Worm (Caenorhabditis elegans) whole organism, L4 larva: ENCODE data around the gene nspg-6.

Experiments
- D1046.2 ChIP-seq: fragments of 200-800 bp; sonication (Bioruptor generic); IDR thresholded peaks from 2 replicates; pipeline ENCODE4 v1.3.6; 2022; ENCODE audit warnings: missing genetic modification characterization, missing compliant biosample characterization
- F26F4.8 ChIP-seq: fragments of 200-800 bp; sonication (Bioruptor generic); conservative IDR thresholded peaks from 2 replicates; pipeline ENCODE4 v1.3.6; 2022; ENCODE audit warnings: missing genetic modification characterization, missing compliant biosample characterization
- F37D6.2 ChIP-seq: sonication (generic microtip); optimal IDR thresholded peaks from 2 replicates; lab custom pipeline; 2016; ENCODE audit warnings: mild to moderate bottlenecking, missing genetic modification characterization, missing compliant biosample characterization
- T20F7.1 ChIP-seq: fragments of 200-800 bp; sonication (Bioruptor generic); optimal IDR thresholded peaks from 2 replicates; lab custom pipeline; 2018; ENCODE audit warnings: mild to moderate bottlenecking, missing genetic modification characterization, missing compliant biosample characterization
- Y5F2A.4 ChIP-seq: fragments of 200-800 bp; sonication (Bioruptor generic); optimal IDR thresholded peaks from 2 replicates; lab custom pipeline; 2018; ENCODE audit warnings: mild to moderate bottlenecking, missing genetic modification characterization, missing compliant biosample characterization
- Y75B8A.6 ChIP-seq: fragments of 200-800 bp; sonication (Bioruptor generic); IDR thresholded peaks from 2 replicates; pipeline ENCODE4 v1.3.6; 2022; ENCODE audit warnings: missing genetic modification reagents, missing genetic modification characterization, missing compliant biosample characterization
- ZK337.2 ChIP-seq: fragments of 200-800 bp; sonication (Bioruptor generic); IDR thresholded peaks from 2 replicates; pipeline ENCODE4 v1.3.6; 2022; ENCODE audit warnings: missing genetic modification reagents, missing genetic modification characterization, missing compliant biosample characterization
- aha-1 ChIP-seq: fragments of 150-350 bp; peaks from one replicate; lab custom pipeline; 2014; ENCODE audit warnings: missing biosample characterization, missing genetic modification characterization
- ama-1 ChIP-seq: fragments of 150-350 bp; optimal IDR thresholded peaks from 2 replicates; lab custom pipeline; 2014; ENCODE audit warnings: inconsistent platforms, mixed read lengths
- attf-4 ChIP-seq: sonication (generic microtip); optimal IDR thresholded peaks from 3 replicates; lab custom pipeline; 2017; ENCODE audit warnings: missing biosample characterization, missing genetic modification characterization
- ceh-44 ChIP-seq: fragments of 200-800 bp; sonication (Bioruptor generic); IDR thresholded peaks from 2 replicates; pipeline ENCODE4 v1.3.6; 2022; ENCODE audit warnings: missing genetic modification reagents, missing genetic modification characterization, missing compliant biosample characterization
- daf-12 ChIP-seq: fragments of 150-350 bp; optimal IDR thresholded peaks from 2 replicates; lab custom pipeline; 2014; ENCODE audit warnings: missing biosample characterization, missing genetic modification reagents, missing genetic modification characterization
- daf-16 ChIP-seq, 3 experiments: sonication (generic microtip); optimal IDR thresholded peaks; 2 replicates each; lab custom pipeline; 2016 to 2017; ENCODE audit warnings: missing genetic modification characterization in 3 of 3, missing genetic modification reagents in 3 of 3, mild to moderate bottlenecking in 2 of 3, missing compliant biosample characterization in 2 of 3, missing biosample characterization in 1 of 3, moderate library complexity in 1 of 3
- daf-19 ChIP-seq: fragments of 200-800 bp; sonication (Bioruptor generic); conservative IDR thresholded peaks from 2 replicates; pipeline ENCODE4 v1.3.6; 2022; ENCODE audit warnings: missing genetic modification characterization, missing compliant biosample characterization
- daf-8 ChIP-seq: fragments of 200-800 bp; sonication (Bioruptor generic); IDR thresholded peaks from 2 replicates; pipeline ENCODE4 v1.3.6; 2022; ENCODE audit warnings: missing genetic modification characterization, missing compliant biosample characterization
- dmd-8 ChIP-seq: fragments of 200-800 bp; sonication (Bioruptor generic); IDR thresholded peaks from 2 replicates; pipeline ENCODE4 v1.3.6; 2022; ENCODE audit warnings: missing genetic modification characterization, missing compliant biosample characterization
- dmd-9 ChIP-seq: fragments of 200-800 bp; sonication (Bioruptor generic); IDR thresholded peaks from 2 replicates; pipeline ENCODE4 v1.3.6; 2022; ENCODE audit warnings: missing genetic modification reagents, missing genetic modification characterization, missing compliant biosample characterization
- dpl-1 ChIP-seq: fragments of 150-350 bp; optimal IDR thresholded peaks from 2 replicates; lab custom pipeline; 2014; ENCODE audit warnings: missing biosample characterization, missing genetic modification reagents, missing genetic modification characterization
- dve-1 ChIP-seq: sonication (generic microtip); optimal IDR thresholded peaks from 2 replicates; lab custom pipeline; 2017; ENCODE audit warnings: antibody characterized with exemption, mild to moderate bottlenecking, missing genetic modification characterization, missing compliant biosample characterization; ENCODE audit not compliant: insufficient read depth
- egl-27 ChIP-seq: sonication (generic microtip); optimal IDR thresholded peaks from 3 replicates; lab custom pipeline; 2017; ENCODE audit warnings: missing biosample characterization, missing genetic modification reagents, missing genetic modification characterization
- gei-8 ChIP-seq: fragments of 200-800 bp; sonication (Bioruptor generic); optimal IDR thresholded peaks from 2 replicates; lab custom pipeline; 2018; ENCODE audit warnings: mild to moderate bottlenecking, missing genetic modification characterization, missing compliant biosample characterization
- hif-1 ChIP-seq, 2 experiments: sonication (generic microtip); optimal IDR thresholded peaks; 2 replicates each; lab custom pipeline; 2016 to 2017; ENCODE audit warnings: missing compliant biosample characterization in 2 of 2, missing genetic modification characterization in 2 of 2, missing genetic modification reagents in 2 of 2, missing genotype in 2 of 2, mild to moderate bottlenecking in 1 of 2
- hlh-11 ChIP-seq: fragments of 200-800 bp; sonication (Bioruptor generic); optimal IDR thresholded peaks from 2 replicates; lab custom pipeline; 2018; ENCODE audit warnings: mild to moderate bottlenecking, missing genetic modification characterization, missing compliant biosample characterization
- hlh-30 ChIP-seq: sonication (generic microtip); optimal IDR thresholded peaks from 2 replicates; lab custom pipeline; 2017; ENCODE audit warnings: antibody characterized with exemption, mild to moderate bottlenecking, missing genetic modification characterization, missing compliant biosample characterization; ENCODE audit not compliant: insufficient read depth
- lin-38 ChIP-seq: fragments of 200-800 bp; sonication (Bioruptor generic); IDR thresholded peaks from 2 replicates; pipeline ENCODE4 v1.3.6; 2022; ENCODE audit warnings: missing genetic modification reagents, missing genetic modification characterization, missing compliant biosample characterization
- lsy-2 ChIP-seq, 2 experiments: fragments of 150-350 bp in 1 of 2; sonication (generic microtip) in 1 of 2; optimal IDR thresholded peaks; 2 replicates each; lab custom pipeline; 2014 to 2017; ENCODE audit warnings: missing biosample characterization in 2 of 2, missing genetic modification characterization in 2 of 2
- madf-5 ChIP-seq, 2 experiments: fragments of 200-800 bp; sonication (Bioruptor generic); IDR thresholded peaks; 2 replicates each; pipeline ENCODE4 v1.3.6; 2022; ENCODE audit warnings: missing compliant biosample characterization in 2 of 2, missing genetic modification characterization in 2 of 2
- madf-9 ChIP-seq: fragments of 200-800 bp; sonication (Bioruptor generic); conservative IDR thresholded peaks from 2 replicates; pipeline ENCODE4 v1.3.6; 2022; ENCODE audit warnings: missing genetic modification reagents, missing genetic modification characterization, missing compliant biosample characterization
- mdl-1 ChIP-seq, 2 experiments: fragments of 150-350 bp in 1 of 2; sonication (generic microtip) in 1 of 2; optimal IDR thresholded peaks; 2 replicates each; lab custom pipeline; 2014 to 2017; ENCODE audit warnings: missing biosample characterization in 2 of 2, missing genetic modification characterization in 2 of 2
- mes-2 ChIP-seq: sonication (generic microtip); optimal IDR thresholded peaks from 2 replicates; lab custom pipeline; 2016; ENCODE audit warnings: missing genotype, mild to moderate bottlenecking, missing genetic modification characterization, missing compliant biosample characterization; ENCODE audit not compliant: poor library complexity, severe bottlenecking
- mxl-3 ChIP-seq: fragments of 200-800 bp; sonication (Bioruptor generic); optimal IDR thresholded peaks from 2 replicates; lab custom pipeline; 2018; ENCODE audit warnings: mild to moderate bottlenecking, missing genetic modification characterization, missing compliant biosample characterization
- nhr-237 ChIP-seq: sonication (generic microtip); optimal IDR thresholded peaks from 2 replicates; lab custom pipeline; 2017; ENCODE audit warnings: missing biosample characterization, missing genetic modification characterization
- nhr-41 ChIP-seq: fragments of 200-800 bp; sonication (Bioruptor generic); IDR thresholded peaks from 2 replicates; pipeline ENCODE4 v1.3.6; 2022; ENCODE audit warnings: missing genetic modification reagents, missing genetic modification characterization, missing compliant biosample characterization
- nhr-42 ChIP-seq: fragments of 200-800 bp; sonication (Bioruptor generic); IDR thresholded peaks from 2 replicates; pipeline ENCODE4 v1.3.6; 2022; ENCODE audit warnings: missing genetic modification characterization, missing compliant biosample characterization
- nhr-6 ChIP-seq: fragments of 150-350 bp; optimal IDR thresholded peaks from 2 replicates; lab custom pipeline; 2014; ENCODE audit warnings: missing biosample characterization, missing genetic modification characterization
- pha-4 ChIP-seq, 2 experiments: fragments of 150-350 bp in 1 of 2; fragments of 200-800 bp in 1 of 2; sonication (Bioruptor generic) in 1 of 2; IDR thresholded peaks in 1 of 2; optimal IDR thresholded peaks in 1 of 2; 2 replicates each; pipeline versions ENCODE4 v1.3.6 to Lab custom; 2014 to 2022; ENCODE audit warnings: missing genetic modification characterization in 2 of 2, missing genetic modification reagents in 2 of 2, missing biosample characterization in 1 of 2, missing compliant biosample characterization in 1 of 2
- pqm-1 ChIP-seq: sonication (generic microtip); optimal IDR thresholded peaks from 2 replicates; lab custom pipeline; 2017; ENCODE audit warnings: missing biosample characterization, missing genetic modification characterization
- sdz-12 ChIP-seq: fragments of 200-800 bp; sonication (Bioruptor generic); optimal IDR thresholded peaks from 2 replicates; lab custom pipeline; 2018; ENCODE audit warnings: mild to moderate bottlenecking, missing genetic modification characterization, missing compliant biosample characterization
- skn-1 ChIP-seq: fragments of 150-350 bp; optimal IDR thresholded peaks from 2 replicates; lab custom pipeline; 2014; ENCODE audit warnings: missing biosample characterization, missing genetic modification characterization
- spr-1 ChIP-seq: sonication (generic microtip); optimal IDR thresholded peaks from 2 replicates; lab custom pipeline; 2016; ENCODE audit warnings: mild to moderate bottlenecking, missing genetic modification characterization, missing compliant biosample characterization
- spr-3 ChIP-seq: fragments of 200-800 bp; sonication (Bioruptor generic); optimal IDR thresholded peaks from 2 replicates; lab custom pipeline; 2018; ENCODE audit warnings: mild to moderate bottlenecking, missing genetic modification characterization, missing compliant biosample characterization
- tag-97 ChIP-seq: fragments of 200-800 bp; sonication (Bioruptor generic); IDR thresholded peaks from 2 replicates; pipeline ENCODE4 v1.3.6; 2022; ENCODE audit warnings: missing genetic modification characterization, missing compliant biosample characterization
- unc-130 ChIP-seq: sonication (generic microtip); optimal IDR thresholded peaks from 2 replicates; lab custom pipeline; 2016; ENCODE audit warnings: missing genetic modification reagents, missing genetic modification characterization, missing compliant biosample characterization
- zfp-2 ChIP-seq: sonication (generic microtip); optimal IDR thresholded peaks from 2 replicates; lab custom pipeline; 2016; ENCODE audit warnings: mild to moderate bottlenecking, missing genetic modification characterization, missing compliant biosample characterization
- zip-11 ChIP-seq: fragments of 200-800 bp; sonication (Bioruptor generic); IDR thresholded peaks from 2 replicates; pipeline ENCODE4 v1.3.6; 2022; ENCODE audit warnings: missing genetic modification characterization, missing compliant biosample characterization
- zip-2 ChIP-seq: fragments of 150-350 bp; optimal IDR thresholded peaks from 2 replicates; lab custom pipeline; 2014; ENCODE audit warnings: missing biosample characterization, missing genetic modification characterization
- ztf-7 ChIP-seq: fragments of 150-350 bp; optimal IDR thresholded peaks from 2 replicates; lab custom pipeline; 2014; ENCODE audit warnings: missing biosample characterization, missing genetic modification characterization

The nspg-6 gene

DNA sequence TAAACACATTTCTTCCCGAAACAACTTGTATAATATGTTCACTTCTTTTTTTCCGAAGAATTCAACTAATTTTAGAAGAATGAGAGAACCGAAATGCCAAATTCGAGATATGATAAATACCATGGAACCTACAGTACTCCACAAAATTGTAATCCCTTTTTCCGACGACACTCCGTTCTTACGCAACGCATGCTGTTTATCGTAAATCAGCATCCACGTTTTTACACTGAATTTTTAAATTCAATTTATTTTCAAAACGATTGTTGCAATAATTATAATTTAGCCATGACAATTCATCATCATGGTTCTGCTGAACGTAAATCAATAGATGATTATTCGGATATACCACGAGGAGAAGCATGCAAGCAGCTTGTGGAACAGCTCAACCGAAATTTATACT, 33.6 kb downstream of the nspg-6 start, which contains the start of gene B0361.3:
Gene B0361.3, plus strand, starts transcription at position 284 of the 400 bp plus-strand sequence.
- peak in 1 of 2 experiments; percentile 62 for TF ChIP-seq lsy-2 (tag; optimal IDR thresholded peaks at IDR 0.05; lab: Kevin White, UChicago)
- peak; percentile 80 for TF ChIP-seq T20F7.1 (GFP tag; lab: Kevin White, UChicago)
- no peak for TF ChIP-seq spr-3 (GFP tag; lab: Kevin White, UChicago)
- TF ChIP-seq, all 104 proteins: peak for 2

DNA sequence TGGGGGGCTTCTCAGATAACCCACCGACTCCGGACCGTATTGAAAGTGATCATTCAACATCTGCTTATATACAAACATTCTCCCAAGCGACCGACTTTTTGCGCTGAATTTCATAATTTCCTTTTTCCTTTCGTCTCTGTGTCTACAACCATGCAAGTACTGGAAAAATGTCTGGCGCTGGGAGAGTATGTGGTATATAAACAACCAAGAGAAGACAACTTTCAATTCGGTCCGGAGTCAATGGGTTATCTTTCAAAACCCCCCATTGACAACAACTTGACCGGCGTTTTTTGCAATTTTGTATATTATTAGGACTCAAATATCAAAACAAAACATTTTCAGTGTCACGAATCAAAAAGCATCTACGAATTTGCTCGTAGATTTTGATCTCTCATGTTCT, 36.3 kb downstream of the nspg-6 start:
- TF ChIP-seq hlh-30 (tag; lab: Kevin White, UChicago), result peak; percentile 60
- TF ChIP-seq mes-2 (tag; lab: Kevin White, UChicago), result peak; percentile 59
- TF ChIP-seq daf-16 (GFP tag; optimal IDR thresholded peaks at IDR 0.05; lab: Kevin White, UChicago), result peak; percentile 1 to 86
- TF ChIP-seq daf-16 (tag; optimal IDR thresholded peaks at IDR 0.05; lab: Kevin White, UChicago), result peak; percentile 85
- TF ChIP-seq tag-97, result no peak
- TF ChIP-seq hlh-11 (tag; lab: Kevin White, UChicago), result peak; percentile 61
- no peak for TF ChIP-seq nhr-237 (tag; lab: Kevin White, UChicago)
- peak; percentile 96 for TF ChIP-seq dve-1 (tag; lab: Kevin White, UChicago)
- no peak for TF ChIP-seq ama-1
- TF ChIP-seq hif-1 (tag; optimal IDR thresholded peaks at IDR 0.05; lab: Kevin White, UChicago), result peak in 1 of 2 experiments; percentile 61
- peak; percentile 73 for TF ChIP-seq madf-9 (GFP tag; lab: Robert Waterston, UW)
- peak; percentile 87 for TF ChIP-seq T20F7.1 (GFP tag; lab: Kevin White, UChicago)
- peak; percentile 14 for TF ChIP-seq zfp-2
- no peak for TF ChIP-seq dmd-8 (GFP tag; lab: Robert Waterston, UW)
- peak; percentile 67; the same call in 1 of the 2 replicates for TF ChIP-seq dmd-9
- TF ChIP-seq zip-11, result no peak
- no peak for TF ChIP-seq egl-27 (tag; lab: Kevin White, UChicago)
- peak; percentile 26 for TF ChIP-seq pqm-1 (tag; lab: Kevin White, UChicago)
- no peak for TF ChIP-seq attf-4 (tag; lab: Kevin White, UChicago)
- TF ChIP-seq Y75B8A.6, result no peak; the same call in 1 of the 2 replicates
- peak; percentile 76 for TF ChIP-seq dpl-1 (GFP tag; lab: Kevin White, UChicago)
- TF ChIP-seq nhr-6, result no peak
- peak; percentile 45; the same call in 1 of the 2 replicates for TF ChIP-seq D1046.2
- peak in 1 of 2 experiments; percentile 25 for TF ChIP-seq mdl-1 (tag; optimal IDR thresholded peaks at IDR 0.05; lab: Kevin White, UChicago)
- peak; percentile 20 for TF ChIP-seq spr-1 (tag; lab: Kevin White, UChicago)
- peak; percentile 63 for TF ChIP-seq Y5F2A.4 (GFP tag; lab: Kevin White, UChicago)
- TF ChIP-seq zip-2 (tag; lab: Kevin White, UChicago), result peak; percentile 89
- peak; percentile 89 for TF ChIP-seq ztf-7 (tag; lab: Kevin White, UChicago)
- no peak for TF ChIP-seq pha-4 (GFP tag; IDR thresholded peaks at IDR 0.05; lab: Robert Waterston, UW)
- TF ChIP-seq pha-4 (tag; optimal IDR thresholded peaks at IDR 0.05; lab: Kevin White, UChicago), result no peak
- peak; percentile 56; the same call in 1 of the 2 replicates for TF ChIP-seq nhr-41
- peak; percentile 74 for TF ChIP-seq sdz-12 (GFP tag; lab: Kevin White, UChicago)
- TF ChIP-seq skn-1 (tag; lab: Kevin White, UChicago), result no peak
- TF ChIP-seq gei-8 (GFP tag; lab: Kevin White, UChicago), result peak; percentile 37
- 0 out of 2 replicates have a peak, but pooled peaks have one; percentile 42 for TF ChIP-seq F26F4.8 (GFP tag; lab: Robert Waterston, UW)
- TF ChIP-seq aha-1 (tag; lab: Kevin White, UChicago), result peak; percentile 52
- no peak for TF ChIP-seq daf-8 (GFP tag; lab: Robert Waterston, UW)
- TF ChIP-seq daf-12 (tag; lab: Kevin White, UChicago), result no peak
- TF ChIP-seq unc-130, result no peak
- peak; percentile 16 for TF ChIP-seq mxl-3 (GFP tag; lab: Kevin White, UChicago)
- peak; percentile 81 for TF ChIP-seq nhr-42 (GFP tag; lab: Robert Waterston, UW)
- peak; percentile 33; the same call in 1 of the 2 replicates for TF ChIP-seq ZK337.2 (GFP tag; lab: Robert Waterston, UW)
- peak; percentile 28 for TF ChIP-seq spr-3 (GFP tag; lab: Kevin White, UChicago)
- peak; percentile 38 for TF ChIP-seq F37D6.2 (tag; lab: Kevin White, UChicago)
- no peak for TF ChIP-seq madf-5 (GFP tag; IDR thresholded peaks at IDR 0.05; lab: Robert Waterston, UW)
- no peak for TF ChIP-seq ceh-44 (GFP tag; lab: Robert Waterston, UW)
- TF ChIP-seq daf-19 (GFP tag; lab: Robert Waterston, UW), result 0 out of 2 replicates have a peak, but pooled peaks have one; percentile 48
- peak; percentile 84 for TF ChIP-seq lin-38 (GFP tag; lab: Robert Waterston, UW)
